ENCODE assay signal across 1 worm cellular context in genomic region chrIV:14414200-14414599, ce11.
TF ChIP-seq lines count a peak whose summit lies in the region.

No protein-coding gene starts in this region.

TF ChIP-seq in whole organism, L1 larva, 84 proteins besides CTCF, POLR2A, EP300 and RAD21 (continued from another document):
- TF ChIP-seq tbx-2 (tag; optimal IDR thresholded peaks at IDR 0.05; lab: Kevin White, UChicago) (no peak), ceh-88 (GFP tag; IDR thresholded peaks at IDR 0.05; lab: Robert Waterston, UW) (no peak), nhr-11 (tag; optimal IDR thresholded peaks at IDR 0.05; lab: Kevin White, UChicago) (no peak), zip-4 (GFP tag; optimal IDR thresholded peaks at IDR 0.05; lab: Kevin White, UChicago) (no peak), nhr-19 (GFP tag; conservative IDR thresholded peaks at IDR 0.05; lab: Robert Waterston, UW) (no peak), lin-15B (tag; optimal IDR thresholded peaks at IDR 0.05; lab: Kevin White, UChicago) (no peak), isw-1 (GFP tag; IDR thresholded peaks at IDR 0.05; lab: Robert Waterston, UW) (no peak), Y116A8C.19 (tag; optimal IDR thresholded peaks at IDR 0.05; lab: Kevin White, UChicago; ENCODE audit: borderline replicate concordance) (no peak), lin-35 (GFP tag; optimal IDR thresholded peaks at IDR 0.05; lab: Kevin White, UChicago) (peak in 1 of 2 experiments; percentile 50), vab-15 (tag; optimal IDR thresholded peaks at IDR 0.05; lab: Kevin White, UChicago) (no peak), hlh-4 (tag; optimal IDR thresholded peaks at IDR 0.05; lab: Kevin White, UChicago) (no peak), nhr-20 (tag; optimal IDR thresholded peaks at IDR 0.05; lab: Kevin White, UChicago) (peak; percentile 33), lin-13 (GFP tag; optimal IDR thresholded peaks at IDR 0.05; lab: Kevin White, UChicago) (no peak), ztf-11 (tag; optimal IDR thresholded peaks at IDR 0.05; lab: Kevin White, UChicago) (no peak), elt-2 (tag; optimal IDR thresholded peaks at IDR 0.05; lab: Kevin White, UChicago) (peak; percentile 99), nhr-90 (tag; optimal IDR thresholded peaks at IDR 0.05; lab: Kevin White, UChicago; ENCODE audit: poor library complexity) (peak; percentile 49), snpc-4 (tag; optimal IDR thresholded peaks at IDR 0.05; lab: Kevin White, UChicago) (no peak), lir-3 (tag; optimal IDR thresholded peaks at IDR 0.05; lab: Kevin White, UChicago; ENCODE audit: poor library complexity) (no peak), C16A3.4 (tag; optimal IDR thresholded peaks at IDR 0.05; lab: Kevin White, UChicago) (no peak), unc-86 (tag; optimal IDR thresholded peaks at IDR 0.05; lab: Kevin White, UChicago) (no peak), xbp-1 (tag; optimal IDR thresholded peaks at IDR 0.05; lab: Kevin White, UChicago) (no peak), ceh-82 (tag; optimal IDR thresholded peaks at IDR 0.05; lab: Kevin White, UChicago) (no peak), grh-1 (GFP tag; IDR thresholded peaks at IDR 0.05; lab: Robert Waterston, UW) (no peak), irx-1 (tag; optimal IDR thresholded peaks at IDR 0.05; lab: Kevin White, UChicago) (no peak), efl-1 (optimal IDR thresholded peaks at IDR 0.05; lab: Kevin White, UChicago) (no peak), efl-1 (GFP tag; optimal IDR thresholded peaks at IDR 0.05 in 1 of 2; lab: Kevin White, UChicago) (no peak), lsy-2 (tag; optimal IDR thresholded peaks at IDR 0.05; lab: Kevin White, UChicago) (peak in 1 of 2 experiments; percentile 4), lin-39 (tag; optimal IDR thresholded peaks at IDR 0.05; lab: Kevin White, UChicago) (no peak), lin-14 (GFP tag; optimal IDR thresholded peaks at IDR 0.05; lab: Kevin White, UChicago) (no peak), elt-3 (tag; optimal IDR thresholded peaks at IDR 0.05; lab: Kevin White, UChicago) (peak in 5 of 6 experiments; percentile 85 to 96 (median 94)), ztf-4 (tag; optimal IDR thresholded peaks at IDR 0.05; lab: Kevin White, UChicago) (no peak), nhr-85 (tag; lab: Kevin White, UChicago) (no peak), rnt-1 (tag; optimal IDR thresholded peaks at IDR 0.05; lab: Kevin White, UChicago) (no peak)
